Fruit fly (Drosophila melanogaster): ENCODE results near the gene CG10512.

dm6 chr3L:21185622-21186021, 17.1 kb upstream of the CG10512 start:
- TF ChIP-seq Dll (optimal IDR thresholded peaks at IDR 0.05) (no peak), CG8478 (optimal IDR thresholded peaks at IDR 0.05) (no peak), usp (GFP tag; optimal IDR thresholded peaks at IDR 0.05) (no peak)
